Fruit fly (Drosophila melanogaster): ENCODE data around the gene CG9231.

Gene CG9231

dm6 chr3L:19590422-19590821 is 4.6 kb upstream of the CG9231 start, which contains the start of gene CG14100 (continued):
- TF ChIP-seq crp (GFP tag; optimal IDR thresholded peaks at IDR 0.05) (peak; percentile 94 to 95), zf30C (GFP tag; optimal IDR thresholded peaks at IDR 0.05) (peak; percentile 90), kay (GFP tag; optimal IDR thresholded peaks at IDR 0.05) (peak; percentile 100), Rfx (GFP tag; IDR thresholded peaks at IDR 0.05) (peak; percentile 100), Tbp (GFP tag; optimal IDR thresholded peaks at IDR 0.05) (no peak), fru (optimal IDR thresholded peaks at IDR 0.05) (no peak), CG13296 (GFP tag; optimal IDR thresholded peaks at IDR 0.05) (peak; percentile 100), NC2α (GFP tag; optimal IDR thresholded peaks at IDR 0.05) (peak; percentile 100), Elba2 (GFP tag; optimal IDR thresholded peaks at IDR 0.05) (peak; percentile 100), inv (GFP tag; IDR thresholded peaks at IDR 0.05; ENCODE audit: partially characterized antibody) (peak; percentile 39; the same call in 1 of the 2 replicates), ftz-f1 (GFP tag; optimal IDR thresholded peaks at IDR 0.05) (peak; percentile 98), chif (GFP tag; optimal IDR thresholded peaks at IDR 0.05) (peak; percentile 100), Drgx (GFP tag; IDR thresholded peaks at IDR 0.05) (peak; percentile 100), CG13123 (GFP tag; optimal IDR thresholded peaks at IDR 0.05) (peak; percentile 100), CG7271 (tag; optimal IDR thresholded peaks at IDR 0.05) (peak; percentile 100), al (GFP tag; IDR thresholded peaks at IDR 0.05) (peak; percentile 100), sna (GFP tag; IDR thresholded peaks at IDR 0.05; ENCODE audit: partially characterized antibody) (no peak), Hand (GFP tag; optimal IDR thresholded peaks at IDR 0.05) (peak; percentile 100), CG11085 (GFP tag; IDR thresholded peaks at IDR 0.05) (peak; percentile 100), MESR4 (GFP tag; optimal IDR thresholded peaks at IDR 0.05) (peak; percentile 100), kni (GFP tag; optimal IDR thresholded peaks at IDR 0.05) (peak; percentile 100), CG7372 (GFP tag; IDR thresholded peaks at IDR 0.05) (peak; percentile 100), shn (GFP tag; optimal IDR thresholded peaks at IDR 0.05) (peak; percentile 100), Taf1 (GFP tag; IDR thresholded peaks at IDR 0.05) (peak; percentile 100), CG10543 (GFP tag; optimal IDR thresholded peaks at IDR 0.05) (peak; percentile 100), CG12769 (tag; optimal IDR thresholded peaks at IDR 0.05) (peak; percentile 100), sqz (GFP tag; optimal IDR thresholded peaks at IDR 0.05) (peak; percentile 100), Gug (GFP tag; IDR thresholded peaks at IDR 0.05) (peak; percentile 100), CG3065 (GFP tag; optimal IDR thresholded peaks at IDR 0.05) (peak; percentile 100), repo (GFP tag; optimal IDR thresholded peaks at IDR 0.05) (peak; percentile 100), Dip3 (GFP tag; optimal IDR thresholded peaks at IDR 0.05) (peak; percentile 100), gce (GFP tag; IDR thresholded peaks at IDR 0.05) (peak; percentile 100), Xbp1 (GFP tag; optimal IDR thresholded peaks at IDR 0.05) (peak; percentile 100), Neu2 (GFP tag; optimal IDR thresholded peaks at IDR 0.05; ENCODE audit: borderline replicate concordance) (peak; percentile 100), Lim3 (GFP tag; IDR thresholded peaks at IDR 0.05) (peak; percentile 100), CG34376 (GFP tag; optimal IDR thresholded peaks at IDR 0.05) (peak; percentile 100), GATAe (GFP tag; conservative IDR thresholded peaks at IDR 0.05) (peak; percentile 100), tgo (GFP tag; IDR thresholded peaks at IDR 0.05) (peak; percentile 100), sug (tag; optimal IDR thresholded peaks at IDR 0.05) (peak; percentile 100), CG31441 (GFP tag; IDR thresholded peaks at IDR 0.05) (peak; percentile 100), ERR (GFP tag; optimal IDR thresholded peaks at IDR 0.05) (peak; percentile 100), Dek (tag; optimal IDR thresholded peaks at IDR 0.05) (peak; percentile 100), CG17912 (GFP tag; optimal IDR thresholded peaks at IDR 0.05) (peak; percentile 100), pum (GFP tag; optimal IDR thresholded peaks at IDR 0.05) (peak; percentile 100), fd102C (GFP tag; optimal IDR thresholded peaks at IDR 0.05) (peak; percentile 99), CoRest (tag; optimal IDR thresholded peaks at IDR 0.05) (peak; percentile 100), Rx (GFP tag; IDR thresholded peaks at IDR 0.05) (peak; percentile 100), bigmax (GFP tag; optimal IDR thresholded peaks at IDR 0.05) (peak; percentile 95), kah (GFP tag; optimal IDR thresholded peaks at IDR 0.05) (peak; percentile 100), CG10462 (GFP tag; optimal IDR thresholded peaks at IDR 0.05) (peak; percentile 100), chn (GFP tag; optimal IDR thresholded peaks at IDR 0.05) (peak; percentile 100), vvl (GFP tag; IDR thresholded peaks at IDR 0.05) (peak; percentile 100)

Measured in whole organism, embryonic.